Worm (Caenorhabditis elegans) whole organism, L1 larva: ENCODE results near the gene T27A10.2.

Experiments
- C04F5.9 ChIP-seq: sonication (generic microtip); optimal IDR thresholded peaks from 2 replicates; lab custom pipeline; 2016; ENCODE audit warnings: missing genetic modification characterization, missing compliant biosample characterization
- C16A3.4 ChIP-seq: fragments of 150-350 bp; optimal IDR thresholded peaks from 2 replicates; lab custom pipeline; 2014; ENCODE audit warnings: missing biosample characterization, missing genetic modification characterization
- C34B4.2 ChIP-seq: sonication (generic microtip); optimal IDR thresholded peaks from 2 replicates; lab custom pipeline; 2017; ENCODE audit warnings: mild to moderate bottlenecking, missing genetic modification characterization, missing compliant biosample characterization
- Y116A8C.19 ChIP-seq: sonication (generic microtip); optimal IDR thresholded peaks from 2 replicates; lab custom pipeline; 2016; ENCODE audit warnings: missing compliant biosample characterization, missing genetic modification characterization, borderline replicate concordance
- ceh-8 ChIP-seq: fragments of 200-800 bp; sonication (Bioruptor generic); optimal IDR thresholded peaks from 2 replicates; lab custom pipeline; 2018; ENCODE audit warnings: mild to moderate bottlenecking, missing genetic modification characterization, moderate library complexity, missing compliant biosample characterization
- dpl-1 ChIP-seq, 3 experiments: fragments of 150-350 bp in 2 of 3; sonication (generic microtip) in 1 of 3; optimal IDR thresholded peaks; 2 replicates each; lab custom pipeline; 2014 to 2017; ENCODE audit warnings: missing biosample characterization in 3 of 3, missing genetic modification characterization in 3 of 3, missing genetic modification reagents in 3 of 3
- dsc-1 ChIP-seq: sonication (generic microtip); optimal IDR thresholded peaks from 2 replicates; lab custom pipeline; 2016; ENCODE audit warnings: mild to moderate bottlenecking, missing genetic modification characterization, missing compliant biosample characterization
- efl-1 ChIP-seq, 4 experiments: fragments of 150-350 bp; optimal IDR thresholded peaks in 3 of 4; peaks in 1 of 4; 1 replicate in 1 of 4; 2 replicates in 3 of 4; lab custom pipeline; 2014; ENCODE audit warnings: missing biosample characterization in 2 of 4, missing genetic modification characterization in 2 of 4, missing genetic modification reagents in 2 of 4
- efl-3 ChIP-seq: fragments of 200-800 bp; sonication (Bioruptor generic); optimal IDR thresholded peaks from 2 replicates; lab custom pipeline; 2018; ENCODE audit warnings: mild to moderate bottlenecking, missing genetic modification characterization, missing compliant biosample characterization
- egl-13 ChIP-seq: sonication (generic microtip); optimal IDR thresholded peaks from 2 replicates; lab custom pipeline; 2016; ENCODE audit warnings: missing genotype, missing genetic modification reagents, missing genetic modification characterization, missing compliant biosample characterization
- elt-2 ChIP-seq: sonication (generic microtip); optimal IDR thresholded peaks from 2 replicates; lab custom pipeline; 2016; ENCODE audit warnings: missing genetic modification characterization, mild to moderate bottlenecking, inconsistent platforms, missing compliant biosample characterization, missing genetic modification reagents
- elt-3 ChIP-seq, 6 experiments: fragments of 150-350 bp in 1 of 6; sonication (generic microtip); optimal IDR thresholded peaks; 2 replicates each; lab custom pipeline; 2017 to 2018; ENCODE audit warnings: missing biosample characterization in 6 of 6, missing genetic modification characterization in 6 of 6, inconsistent platforms in 1 of 6
- ets-5 ChIP-seq: fragments of 200-800 bp; sonication (Bioruptor generic); IDR thresholded peaks from 2 replicates; pipeline ENCODE4 v1.3.6; 2022; ENCODE audit warnings: missing genetic modification characterization, missing compliant biosample characterization
- fkh-10 ChIP-seq: sonication (generic microtip); optimal IDR thresholded peaks from 2 replicates; lab custom pipeline; 2017; ENCODE audit warnings: missing biosample characterization, missing genetic modification reagents, missing genetic modification characterization
- fkh-8 ChIP-seq: sonication (generic microtip); optimal IDR thresholded peaks from 2 replicates; lab custom pipeline; 2016; ENCODE audit warnings: mild to moderate bottlenecking, missing genetic modification characterization, missing compliant biosample characterization
- jun-1 ChIP-seq: fragments of 150-350 bp; optimal IDR thresholded peaks from 2 replicates; lab custom pipeline; 2014; ENCODE audit warnings: missing biosample characterization, missing genetic modification reagents, missing genetic modification characterization
- lin-14 ChIP-seq: fragments of 200-800 bp; sonication (Bioruptor generic); optimal IDR thresholded peaks from 2 replicates; lab custom pipeline; 2018; ENCODE audit warnings: mild to moderate bottlenecking, missing genetic modification characterization, moderate library complexity, missing compliant biosample characterization
- lin-15B ChIP-seq: fragments of 150-350 bp; sonication (generic microtip); optimal IDR thresholded peaks from 3 replicates; lab custom pipeline; 2014; ENCODE audit warnings: missing biosample characterization, missing genetic modification characterization
- lin-35 ChIP-seq, 2 experiments: fragments of 150-350 bp; optimal IDR thresholded peaks; 2 replicates each; lab custom pipeline; 2014; ENCODE audit warnings: missing biosample characterization in 2 of 2, missing genetic modification characterization in 2 of 2, missing genetic modification reagents in 2 of 2
- lir-3 ChIP-seq: sonication (generic microtip); optimal IDR thresholded peaks from 2 replicates; lab custom pipeline; 2016; ENCODE audit warnings: mild to moderate bottlenecking, missing genetic modification characterization, moderate library complexity, missing compliant biosample characterization; ENCODE audit not compliant: poor library complexity
- lsy-2 ChIP-seq, 2 experiments: fragments of 150-350 bp; optimal IDR thresholded peaks; 2 replicates each; lab custom pipeline; 2014; ENCODE audit warnings: missing biosample characterization in 2 of 2, missing genetic modification characterization in 2 of 2
- mep-1 ChIP-seq: fragments of 150-350 bp; optimal IDR thresholded peaks from 2 replicates; lab custom pipeline; 2014; ENCODE audit warnings: missing biosample characterization, missing genetic modification characterization
- nhr-12 ChIP-seq: sonication (generic microtip); optimal IDR thresholded peaks from 2 replicates; lab custom pipeline; 2017; ENCODE audit warnings: missing biosample characterization, missing genetic modification characterization
- nhr-19 ChIP-seq: fragments of 200-800 bp; sonication (Bioruptor generic); conservative IDR thresholded peaks from 2 replicates; pipeline ENCODE4 v1.3.6; 2022; ENCODE audit warnings: missing genetic modification characterization, missing compliant biosample characterization
- nhr-20 ChIP-seq: sonication (generic microtip); optimal IDR thresholded peaks from 2 replicates; lab custom pipeline; 2016; ENCODE audit warnings: mild to moderate bottlenecking, missing genetic modification characterization, missing compliant biosample characterization
- nhr-237 ChIP-seq: fragments of 150-350 bp; optimal IDR thresholded peaks from 2 replicates; lab custom pipeline; 2014; ENCODE audit warnings: missing biosample characterization, missing genetic modification characterization
- nhr-28 ChIP-seq: fragments of 150-350 bp; optimal IDR thresholded peaks from 2 replicates; lab custom pipeline; 2014; ENCODE audit warnings: missing biosample characterization, missing genetic modification characterization
- nhr-47 ChIP-seq: sonication (generic microtip); optimal IDR thresholded peaks from 2 replicates; lab custom pipeline; 2016; ENCODE audit warnings: mild to moderate bottlenecking, missing genetic modification characterization, moderate library complexity, missing compliant biosample characterization
- nhr-71 ChIP-seq: sonication (generic microtip); optimal IDR thresholded peaks from 2 replicates; lab custom pipeline; 2016; ENCODE audit warnings: mild to moderate bottlenecking, missing genetic modification characterization, moderate library complexity, missing compliant biosample characterization
- nhr-90 ChIP-seq: sonication (generic microtip); optimal IDR thresholded peaks from 2 replicates; lab custom pipeline; 2016; ENCODE audit warnings: mild to moderate bottlenecking, missing genetic modification characterization, missing compliant biosample characterization; ENCODE audit not compliant: poor library complexity
- pax-3 ChIP-seq: fragments of 200-800 bp; sonication (Bioruptor generic); optimal IDR thresholded peaks from 2 replicates; lab custom pipeline; 2018; ENCODE audit warnings: mild to moderate bottlenecking, missing genetic modification characterization, moderate library complexity, missing compliant biosample characterization
- pqm-1 ChIP-seq: sonication (generic microtip); optimal IDR thresholded peaks from 3 replicates; lab custom pipeline; 2017; ENCODE audit warnings: missing biosample characterization, missing genetic modification characterization
- skn-1 ChIP-seq: fragments of 150-350 bp; optimal IDR thresholded peaks from 2 replicates; lab custom pipeline; 2014; ENCODE audit warnings: missing biosample characterization, missing genetic modification characterization
- snu-23 ChIP-seq: sonication (generic microtip); optimal IDR thresholded peaks from 2 replicates; lab custom pipeline; 2016; ENCODE audit warnings: missing genetic modification characterization, missing compliant biosample characterization
- sox-4 ChIP-seq: sonication (generic microtip); optimal IDR thresholded peaks from 2 replicates; lab custom pipeline; 2016; ENCODE audit warnings: missing genetic modification characterization, missing compliant biosample characterization
- sup-37 ChIP-seq: fragments of 200-800 bp; sonication (Bioruptor generic); optimal IDR thresholded peaks from 2 replicates; lab custom pipeline; 2018; ENCODE audit warnings: mild to moderate bottlenecking, missing genetic modification characterization, missing compliant biosample characterization
- tbx-2 ChIP-seq: sonication (generic microtip); optimal IDR thresholded peaks from 2 replicates; lab custom pipeline; 2016; ENCODE audit warnings: missing genetic modification characterization, missing compliant biosample characterization
- tlp-1 ChIP-seq: fragments of 150-350 bp; optimal IDR thresholded peaks from 2 replicates; lab custom pipeline; 2014; ENCODE audit warnings: missing biosample characterization, missing genetic modification characterization
- unc-98 ChIP-seq: fragments of 200-800 bp; sonication (Bioruptor generic); IDR thresholded peaks from 2 replicates; pipeline ENCODE4 v1.3.6; 2022; ENCODE audit warnings: missing genetic modification characterization, missing compliant biosample characterization
- zip-4 ChIP-seq: fragments of 200-800 bp; sonication (Bioruptor generic); optimal IDR thresholded peaks from 2 replicates; lab custom pipeline; 2018; ENCODE audit warnings: mild to moderate bottlenecking, missing genetic modification characterization, moderate library complexity, missing compliant biosample characterization
- ztf-11 ChIP-seq, 2 experiments: sonication (generic microtip); optimal IDR thresholded peaks; 2 replicates each; lab custom pipeline; 2016 to 2017; ENCODE audit warnings: missing genetic modification characterization in 2 of 2, missing biosample characterization in 1 of 2, missing compliant biosample characterization in 1 of 2

T27A10.2 gene

ce11 chrX:3573482-3573881 lies 12.3 kb upstream of the T27A10.2 start, which contains the start of gene T27A10.5:
T27A10.5 (minus strand) TSS chrX:3573582.
- no peak for TF ChIP-seq sox-4 (tag; lab: Kevin White, UChicago)
- TF ChIP-seq skn-1 (tag; lab: Kevin White, UChicago): no peak
- TF ChIP-seq efl-3 (GFP tag; lab: Kevin White, UChicago): no peak
- no peak for TF ChIP-seq nhr-90 (tag; lab: Kevin White, UChicago)
- no peak for TF ChIP-seq jun-1
- no peak for TF ChIP-seq nhr-237 (tag; lab: Kevin White, UChicago)
- TF ChIP-seq pqm-1 (tag; lab: Kevin White, UChicago): no peak
- TF ChIP-seq lsy-2 (tag; optimal IDR thresholded peaks at IDR 0.05; lab: Kevin White, UChicago): no peak
- TF ChIP-seq C04F5.9 (tag; lab: Kevin White, UChicago): no peak

ce11 chrX:3576239-3576638 lies 9.5 kb upstream of the T27A10.2 start, which contains the start of gene ckc-1:
ckc-1 (plus strand) TSS chrX:3576606.
- TF ChIP-seq nhr-28: no peak
- TF ChIP-seq lin-14 (GFP tag; lab: Kevin White, UChicago): peak; percentile 29
- peak; percentile 98 for TF ChIP-seq elt-2 (tag; lab: Kevin White, UChicago)
- TF ChIP-seq efl-1 (optimal IDR thresholded peaks at IDR 0.05; lab: Kevin White, UChicago): no peak
- no peak for TF ChIP-seq efl-1 (GFP tag; optimal IDR thresholded peaks at IDR 0.05 in 1 of 2; lab: Kevin White, UChicago)
- no peak for TF ChIP-seq lin-15B (tag; lab: Kevin White, UChicago)
- TF ChIP-seq snu-23: no peak
- no peak for TF ChIP-seq Y116A8C.19 (tag; lab: Kevin White, UChicago)
- TF ChIP-seq tbx-2: no peak
- no peak for TF ChIP-seq lir-3 (tag; lab: Kevin White, UChicago)
- no peak for TF ChIP-seq ceh-8 (GFP tag; lab: Kevin White, UChicago)
- TF ChIP-seq pqm-1 (tag; lab: Kevin White, UChicago): peak; percentile 87
- no peak for TF ChIP-seq pax-3 (tag; lab: Kevin White, UChicago)
- TF ChIP-seq C16A3.4: no peak
- TF ChIP-seq egl-13 (tag; lab: Kevin White, UChicago): no peak
- no peak for TF ChIP-seq ets-5
- peak; percentile 6 for TF ChIP-seq mep-1 (tag; lab: Kevin White, UChicago)
- TF ChIP-seq nhr-71 (tag; lab: Kevin White, UChicago): peak; percentile 10
- TF ChIP-seq lin-35 (GFP tag; optimal IDR thresholded peaks at IDR 0.05; lab: Kevin White, UChicago): peak in 1 of 2 experiments; percentile 35
- TF ChIP-seq nhr-90 (tag; lab: Kevin White, UChicago): peak; percentile 31
- no peak for TF ChIP-seq jun-1
- TF ChIP-seq zip-4 (GFP tag; lab: Kevin White, UChicago): no peak
- no peak for TF ChIP-seq dpl-1 (GFP tag; optimal IDR thresholded peaks at IDR 0.05; lab: Kevin White, UChicago)
- TF ChIP-seq lsy-2 (tag; optimal IDR thresholded peaks at IDR 0.05; lab: Kevin White, UChicago): peak in 1 of 2 experiments; percentile 36
- TF ChIP-seq ztf-11 (tag; optimal IDR thresholded peaks at IDR 0.05; lab: Kevin White, UChicago): no peak
- peak; percentile 43 for TF ChIP-seq tlp-1
- no peak for TF ChIP-seq nhr-12
- peak in 3 of 6 experiments; percentile 13 to 63 (median 33) for TF ChIP-seq elt-3 (tag; optimal IDR thresholded peaks at IDR 0.05; lab: Kevin White, UChicago)
- TF ChIP-seq C34B4.2 (tag; lab: Kevin White, UChicago): no peak

- TF ChIP-seq nhr-19 (GFP tag; lab: Robert Waterston, UW) (no peak), nhr-47 (tag; lab: Kevin White, UChicago) (peak; percentile 32), dsc-1 (tag; lab: Kevin White, UChicago) (no peak), lin-15B (tag; lab: Kevin White, UChicago) (no peak), C16A3.4 (no peak), fkh-10 (peak; percentile 5), lin-14 (GFP tag; lab: Kevin White, UChicago) (peak; percentile 11), sup-37 (GFP tag; lab: Kevin White, UChicago) (no peak), nhr-71 (tag; lab: Kevin White, UChicago) (peak; percentile 53), fkh-8 (peak; percentile 75), nhr-20 (peak; percentile 7), unc-98 (GFP tag; lab: Robert Waterston, UW) (no peak)
These were observed 3.9 kb upstream of the T27A10.2 start for ce11 chrX:3581813-3582212.
